Worm (Caenorhabditis elegans): ENCODE results near the gene eat-17.

DNA sequence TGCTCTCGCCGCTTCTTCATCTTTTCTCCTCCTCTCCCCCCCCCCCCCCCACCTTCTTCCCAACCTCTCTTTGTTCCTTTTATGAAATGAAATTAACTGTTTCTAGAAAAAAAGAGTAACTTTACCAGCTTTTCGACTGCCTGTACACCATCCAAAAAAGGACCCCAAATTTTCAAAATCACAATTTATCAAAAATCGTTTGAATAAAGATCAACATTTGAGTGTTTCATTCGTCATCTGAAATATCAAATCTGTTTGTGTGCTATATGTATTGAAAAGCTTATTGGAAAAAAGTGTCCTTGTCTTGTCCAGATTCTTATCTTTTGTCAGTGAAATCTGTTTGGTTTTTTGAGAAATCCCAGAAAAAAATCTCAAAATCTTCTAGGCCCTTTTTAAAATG lies 34.5 kb upstream of the eat-17 start:
- TF ChIP-seq nhr-28 (tag; optimal IDR thresholded peaks at IDR 0.05) (no peak), nhr-12 (tag; optimal IDR thresholded peaks at IDR 0.05) (no peak), jun-1 (tag; optimal IDR thresholded peaks at IDR 0.05) (no peak), unc-62 (GFP tag; optimal IDR thresholded peaks at IDR 0.05) (no peak), nhr-19 (GFP tag; conservative IDR thresholded peaks at IDR 0.05) (no peak), ceh-82 (tag; optimal IDR thresholded peaks at IDR 0.05) (no peak), ama-1 (optimal IDR thresholded peaks at IDR 0.05) (no peak), elt-3 (tag; optimal IDR thresholded peaks at IDR 0.05) (no peak), mdl-1 (tag; optimal IDR thresholded peaks at IDR 0.05) (no peak), nhr-84 (tag; optimal IDR thresholded peaks at IDR 0.05) (no peak), lin-39 (tag; optimal IDR thresholded peaks at IDR 0.05) (no peak), elt-2 (tag; optimal IDR thresholded peaks at IDR 0.05) (no peak), ces-1 (GFP tag; optimal IDR thresholded peaks at IDR 0.05) (no peak), sox-4 (tag; optimal IDR thresholded peaks at IDR 0.05) (no peak)

All from whole organism, L1 larva.